Fruit fly (Drosophila melanogaster): ENCODE measurements around the gene CG31769.

The CG31769 gene

DNA sequence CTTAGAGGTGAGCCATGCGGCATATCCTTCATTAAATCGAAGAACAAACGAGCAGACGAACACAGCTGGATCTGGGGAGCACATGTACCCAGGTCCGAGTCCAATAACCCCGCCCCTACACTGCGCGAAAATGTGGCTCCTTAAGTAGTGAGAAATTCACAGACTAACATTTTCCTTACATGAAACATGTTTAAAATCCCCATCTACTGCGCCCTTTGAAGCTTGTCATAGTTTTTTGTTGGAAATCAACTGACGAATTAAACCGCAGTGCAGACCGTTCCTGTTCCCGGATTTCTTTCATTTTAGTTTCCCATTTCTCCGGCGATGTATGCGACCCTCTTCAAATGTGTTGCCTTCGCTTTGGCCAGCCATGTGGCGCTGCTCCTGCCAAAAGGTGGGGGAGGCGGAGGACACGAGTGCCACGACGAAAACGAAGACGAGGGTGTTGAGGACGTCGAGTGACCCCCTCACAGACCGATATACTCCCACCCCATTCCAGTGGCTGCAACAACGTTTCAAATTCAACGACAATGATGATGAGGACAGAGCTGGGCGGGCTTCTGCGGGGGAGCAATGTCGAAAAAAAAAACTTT lies 12.3 kb upstream of the CG31769 start (continued):
- TF ChIP-seq lilli (GFP tag; optimal IDR thresholded peaks at IDR 0.05) (peak; percentile 47), fd3F (GFP tag; optimal IDR thresholded peaks at IDR 0.05) (peak; percentile 28), CG12299 (tag; optimal IDR thresholded peaks at IDR 0.05) (peak; percentile 33), yki (optimal IDR thresholded peaks at IDR 0.05) (no peak), CG12744 (GFP tag; optimal IDR thresholded peaks at IDR 0.05) (no peak), CG4820 (GFP tag; optimal IDR thresholded peaks at IDR 0.05) (peak; percentile 36), CG6683 (GFP tag; optimal IDR thresholded peaks at IDR 0.05) (peak; percentile 54), Hand (GFP tag; optimal IDR thresholded peaks at IDR 0.05) (peak; percentile 74), zf30C (GFP tag; optimal IDR thresholded peaks at IDR 0.05) (peak; percentile 24), CG3163 (GFP tag; optimal IDR thresholded peaks at IDR 0.05) (no peak), NK7.1 (GFP tag; optimal IDR thresholded peaks at IDR 0.05) (peak; percentile 28), gcm (GFP tag; optimal IDR thresholded peaks at IDR 0.05) (peak; percentile 5), Camta (GFP tag; optimal IDR thresholded peaks at IDR 0.05) (no peak), vvl (GFP tag; IDR thresholded peaks at IDR 0.05) (peak; percentile 85), pho (GFP tag; optimal IDR thresholded peaks at IDR 0.05) (no peak), scrt (GFP tag; optimal IDR thresholded peaks at IDR 0.05) (peak; percentile 65), CG9876 (GFP tag; optimal IDR thresholded peaks at IDR 0.05) (no peak), CG11560 (tag; IDR thresholded peaks at IDR 0.05) (no peak), gro (GFP tag; optimal IDR thresholded peaks at IDR 0.05) (peak; percentile 10), hb (GFP tag; IDR thresholded peaks at IDR 0.05; ENCODE audit: partially characterized antibody) (no peak), Neu2 (GFP tag; optimal IDR thresholded peaks at IDR 0.05; ENCODE audit: borderline replicate concordance) (no peak), Rx (GFP tag; IDR thresholded peaks at IDR 0.05) (peak; percentile 70), Ssrp (tag; optimal IDR thresholded peaks at IDR 0.05) (peak; percentile 30), CG7839 (tag; optimal IDR thresholded peaks at IDR 0.05) (peak; percentile 69), jigr1 (GFP tag; IDR thresholded peaks at IDR 0.05) (0 out of 3 replicates have a peak, but pooled peaks have one; percentile 22), Adf1 (GFP tag; IDR thresholded peaks at IDR 0.05) (peak; percentile 15; the same call in 1 of the 2 replicates), CG3847 (GFP tag; IDR thresholded peaks at IDR 0.05) (peak; percentile 49), fu2 (GFP tag; optimal IDR thresholded peaks at IDR 0.05) (no peak), p53 (GFP tag; optimal IDR thresholded peaks at IDR 0.05) (no peak), CG2202 (tag; optimal IDR thresholded peaks at IDR 0.05) (no peak), CG3407 (GFP tag; optimal IDR thresholded peaks at IDR 0.05) (peak; percentile 15), Fer3 (tag; optimal IDR thresholded peaks at IDR 0.05) (peak; percentile 64), CG17359 (tag; optimal IDR thresholded peaks at IDR 0.05) (peak; percentile 79), CG6254 (GFP tag; optimal IDR thresholded peaks at IDR 0.05) (peak; percentile 49), so (GFP tag; IDR thresholded peaks at IDR 0.05) (peak; percentile 77; the same call in 1 of the 3 replicates), klu (GFP tag; IDR thresholded peaks at IDR 0.05) (no peak), CG3838 (GFP tag; optimal IDR thresholded peaks at IDR 0.05) (no peak), Nf-YC (tag; optimal IDR thresholded peaks at IDR 0.05) (peak; percentile 31), sens (GFP tag) (peak; percentile 91), ara (GFP tag; IDR thresholded peaks at IDR 0.05) (peak; percentile 45; the same call in 1 of the 2 replicates), CG12659 (GFP tag; optimal IDR thresholded peaks at IDR 0.05) (peak; percentile 41), cad (GFP tag; optimal IDR thresholded peaks at IDR 0.05) (no peak), sisA (GFP tag; IDR thresholded peaks at IDR 0.05) (peak; percentile 79), CG8944 (GFP tag; optimal IDR thresholded peaks at IDR 0.05) (peak; percentile 42), CG11093 (GFP tag; IDR thresholded peaks at IDR 0.05) (peak; percentile 67; the same call in 2 of the 3 replicates), trh (GFP tag; optimal IDR thresholded peaks at IDR 0.05) (no peak), tap (tag; optimal IDR thresholded peaks at IDR 0.05) (peak; percentile 67), CG3995 (GFP tag; optimal IDR thresholded peaks at IDR 0.05) (no peak), CG6765 (GFP tag; optimal IDR thresholded peaks at IDR 0.05) (peak; percentile 63), Pdp1 (GFP tag; optimal IDR thresholded peaks at IDR 0.05) (peak in 1 of 2 experiments; percentile 47), CG2875 (GFP tag; optimal IDR thresholded peaks at IDR 0.05) (peak; percentile 17)

Measured in whole organism, embryonic.